Worm (Caenorhabditis elegans): ENCODE data around the gene mfsd-12.

mfsd-12 gene

ce11 chrX:4632088-4632487 is 35.8 kb upstream of the mfsd-12 start, which contains the start of gene slcr-46.1:
Gene slcr-46.1 (plus strand): TSS chrX:4632361.
- TF ChIP-seq snpc-4 (GFP tag; optimal IDR thresholded peaks at IDR 0.05) (no peak), snpc-4 (tag; optimal IDR thresholded peaks at IDR 0.05) (no peak), nhr-80 (tag; optimal IDR thresholded peaks at IDR 0.05) (peak; percentile 60), egrh-3 (GFP tag; IDR thresholded peaks at IDR 0.05) (no peak), egl-18 (GFP tag; IDR thresholded peaks at IDR 0.05) (no peak), pha-4 (tag; optimal IDR thresholded peaks at IDR 0.05) (no peak), ceh-40 (GFP tag; IDR thresholded peaks at IDR 0.05) (no peak), F37B4.10 (GFP tag; IDR thresholded peaks at IDR 0.05) (no peak)

ce11 chrX:4635643-4636042 is 32.2 kb upstream of the mfsd-12 start:
- no peak for TF ChIP-seq ceh-27 (GFP tag; optimal IDR thresholded peaks at IDR 0.05)
- no peak for TF ChIP-seq hmg-1.2 (GFP tag; IDR thresholded peaks at IDR 0.05)

- TF ChIP-seq cebp-1 (GFP tag; IDR thresholded peaks at IDR 0.05) (no peak), cebp-1 (tag; optimal IDR thresholded peaks at IDR 0.05) (no peak), nhr-80 (tag; optimal IDR thresholded peaks at IDR 0.05) (peak; percentile 66)
These were observed 31.7 kb upstream of the mfsd-12 start for ce11 chrX:4636143-4636542.

- TF ChIP-seq nhr-179 (tag; optimal IDR thresholded peaks at IDR 0.05) (no peak), zfh-2 (GFP tag; conservative IDR thresholded peaks at IDR 0.05) (peak; percentile 48; the same call in 1 of the 2 replicates), pbrm-1 (GFP tag; IDR thresholded peaks at IDR 0.05) (no peak), hmg-1.2 (GFP tag; IDR thresholded peaks at IDR 0.05) (no peak), B0336.3 (GFP tag; IDR thresholded peaks at IDR 0.05) (no peak)
These were observed 31.1 kb upstream of the mfsd-12 start, which contains the start of gene hosl-1 for ce11 chrX:4636821-4637220. Gene hosl-1 (plus strand): TSS chrX:4637121.

- no peak for TF ChIP-seq lsy-27 (tag; optimal IDR thresholded peaks at IDR 0.05; ENCODE audit: borderline replicate concordance, insufficient read depth)
- no peak for TF ChIP-seq mcd-1 (GFP tag; IDR thresholded peaks at IDR 0.05)
- TF ChIP-seq lin-35 (GFP tag; optimal IDR thresholded peaks at IDR 0.05) = no peak
- TF ChIP-seq attf-5 (GFP tag; optimal IDR thresholded peaks at IDR 0.05) = no peak
- no peak for TF ChIP-seq hmg-20 (GFP tag; IDR thresholded peaks at IDR 0.05)
- no peak for TF ChIP-seq ceh-100 (GFP tag; IDR thresholded peaks at IDR 0.05)
- no peak for TF ChIP-seq B0035.1 (tag; optimal IDR thresholded peaks at IDR 0.05)
- no peak for TF ChIP-seq let-607 (tag; optimal IDR thresholded peaks at IDR 0.05)
- no peak for TF ChIP-seq ccch-3 (GFP tag; optimal IDR thresholded peaks at IDR 0.05)
- no peak for TF ChIP-seq ceh-40 (GFP tag; IDR thresholded peaks at IDR 0.05)
- no peak for TF ChIP-seq ceh-27 (GFP tag; optimal IDR thresholded peaks at IDR 0.05)
- no peak for TF ChIP-seq unc-62 (GFP tag; optimal IDR thresholded peaks at IDR 0.05)
- no peak for TF ChIP-seq hlh-26 (GFP tag; conservative IDR thresholded peaks at IDR 0.05)
- TF ChIP-seq repo-1 (tag; optimal IDR thresholded peaks at IDR 0.05) = no peak
- no peak for TF ChIP-seq F39B2.1 (GFP tag; IDR thresholded peaks at IDR 0.05)
- no peak for TF ChIP-seq snpc-1.1 (tag; optimal IDR thresholded peaks at IDR 0.05; ENCODE audit: insufficient read depth)
These were observed 20.8 kb upstream of the mfsd-12 start, which contains the start of gene C46C11.4 for ce11 chrX:4647104-4647503. Gene C46C11.4 (minus strand): TSS chrX:4647204.

- no peak for TF ChIP-seq athp-1 (tag; optimal IDR thresholded peaks at IDR 0.05)
- no peak for TF ChIP-seq B0261.1 (tag; optimal IDR thresholded peaks at IDR 0.05)
- TF ChIP-seq efl-1 (GFP tag; optimal IDR thresholded peaks at IDR 0.05) = peak; percentile 33
These were observed 18.8 kb upstream of the mfsd-12 start, which contains the start of gene ent-5 for ce11 chrX:4649097-4649496. Gene ent-5 (minus strand): TSS chrX:4649197.
